Fruit fly (Drosophila melanogaster): ENCODE results near the gene CG9360.

DNA sequence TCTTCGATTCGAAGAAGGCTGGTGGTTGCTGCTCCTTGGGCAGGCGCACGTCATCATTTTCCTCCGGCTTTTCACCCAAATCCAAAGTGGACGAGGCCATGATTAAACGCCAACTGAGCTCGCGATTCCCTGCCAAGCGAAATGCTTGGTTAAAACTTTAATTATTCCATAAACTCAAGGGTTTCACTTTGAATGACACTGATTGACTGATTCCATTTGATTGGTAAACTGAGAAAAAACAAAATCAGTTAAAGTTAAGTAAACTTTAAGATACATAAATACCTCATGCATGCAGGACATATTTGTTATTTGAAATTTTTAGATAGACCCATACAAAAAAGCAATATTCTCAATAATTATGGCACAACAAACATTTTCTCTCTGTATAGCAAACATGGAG lies 30.6 kb downstream of the CG9360 start, which contains the start of gene inaF-A:
- TF ChIP-seq CG12605 (GFP tag; IDR thresholded peaks at IDR 0.05) (no peak), D1 (tag; optimal IDR thresholded peaks at IDR 0.05) (no peak), gl (tag; optimal IDR thresholded peaks at IDR 0.05) (no peak), Pif1A (GFP tag; optimal IDR thresholded peaks at IDR 0.05) (no peak), CG34367 (tag; optimal IDR thresholded peaks at IDR 0.05) (no peak), CG14655 (GFP tag; optimal IDR thresholded peaks at IDR 0.05) (peak; percentile 22), CG15710 (tag; optimal IDR thresholded peaks at IDR 0.05) (no peak), Snoo (tag; optimal IDR thresholded peaks at IDR 0.05) (no peak), rn (GFP tag; IDR thresholded peaks at IDR 0.05) (no peak), CG13204 (GFP tag; optimal IDR thresholded peaks at IDR 0.05) (no peak), CG10348 (GFP tag; IDR thresholded peaks at IDR 0.05) (no peak), CG17806 (tag; optimal IDR thresholded peaks at IDR 0.05) (no peak)
